Worm (Caenorhabditis elegans) whole organism, L1 larva: ENCODE data around the gene arp-1.

Source experiments
- elt-2 ChIP-seq: sonication (generic microtip); optimal IDR thresholded peaks from 2 replicates; lab custom pipeline; 2016; ENCODE audit warnings: missing genetic modification characterization, mild to moderate bottlenecking, inconsistent platforms, missing compliant biosample characterization, missing genetic modification reagents
- fos-1 ChIP-seq: fragments of 150-350 bp; optimal IDR thresholded peaks from 2 replicates; lab custom pipeline; 2014; ENCODE audit warnings: missing biosample characterization, missing genetic modification characterization
- nhr-11 ChIP-seq: fragments of 150-350 bp; optimal IDR thresholded peaks from 2 replicates; lab custom pipeline; 2014; ENCODE audit warnings: missing biosample characterization, missing genetic modification characterization
- snpc-4 ChIP-seq: fragments of 150-350 bp; optimal IDR thresholded peaks from 2 replicates; lab custom pipeline; 2014; ENCODE audit warnings: missing biosample characterization, missing genetic modification characterization
- sptf-1 ChIP-seq: fragments of 150-350 bp; optimal IDR thresholded peaks from 2 replicates; lab custom pipeline; 2014; ENCODE audit warnings: missing biosample characterization, missing genetic modification characterization
- sup-37 ChIP-seq: fragments of 200-800 bp; sonication (Bioruptor generic); optimal IDR thresholded peaks from 2 replicates; lab custom pipeline; 2018; ENCODE audit warnings: mild to moderate bottlenecking, missing genetic modification characterization, missing compliant biosample characterization
- unc-30 ChIP-seq: sonication (generic microtip); optimal IDR thresholded peaks from 2 replicates; lab custom pipeline; 2017; ENCODE audit warnings: missing biosample characterization, missing genetic modification characterization
- ztf-11 ChIP-seq, 2 experiments: sonication (generic microtip); optimal IDR thresholded peaks; 2 replicates each; lab custom pipeline; 2016 to 2017; ENCODE audit warnings: missing genetic modification characterization in 2 of 2, missing biosample characterization in 1 of 2, missing compliant biosample characterization in 1 of 2

ce11 chrII:15124193-15124592, 4.1 kb downstream of the arp-1 start, which contains the start of gene Y53F4B.23:
- TF ChIP-seq ztf-11 (tag; optimal IDR thresholded peaks at IDR 0.05; lab: Kevin White, UChicago) (no peak), sptf-1 (tag; lab: Kevin White, UChicago) (no peak), snpc-4 (tag; lab: Kevin White, UChicago) (no peak), nhr-11 (tag; lab: Kevin White, UChicago) (no peak), fos-1 (tag; lab: Kevin White, UChicago) (no peak), elt-2 (tag; lab: Kevin White, UChicago) (no peak), sup-37 (GFP tag; lab: Kevin White, UChicago) (no peak), unc-30 (tag; lab: Kevin White, UChicago) (no peak)
